Fruit fly (Drosophila melanogaster): Measurements from ENCODE around the gene CG11134.

CG11134 gene

DNA sequence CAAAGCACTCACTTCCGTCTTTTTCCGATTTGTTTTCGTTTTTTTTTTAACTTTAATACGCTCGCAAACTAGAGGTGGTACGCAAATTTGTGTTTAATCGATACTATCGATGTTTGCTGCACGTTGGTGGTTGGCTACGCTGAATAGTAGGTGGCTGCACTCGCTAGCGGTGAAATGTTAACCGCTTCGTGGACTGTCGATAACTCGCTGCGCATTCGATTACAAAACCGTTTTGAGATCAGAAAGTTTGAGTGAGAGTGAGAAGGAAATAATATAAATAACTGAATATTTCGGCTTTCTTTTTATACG, 1.6 kb upstream of the CG11134 start, which contains the start of gene g (continued):
- TF ChIP-seq C15 (GFP tag; IDR thresholded peaks at IDR 0.05) (no peak), CG9727 (GFP tag; optimal IDR thresholded peaks at IDR 0.05) (no peak), sisA (GFP tag; IDR thresholded peaks at IDR 0.05) (no peak), gfzf (GFP tag; optimal IDR thresholded peaks at IDR 0.05) (peak; percentile 48), chinmo (GFP tag; IDR thresholded peaks at IDR 0.05; ENCODE audit: partially characterized antibody) (peak; percentile 85; the same call in 3 of the 4 replicates), Ets65A (GFP tag) (peak; percentile 43), Sox102F (GFP tag; optimal IDR thresholded peaks at IDR 0.05) (no peak), CG14441 (GFP tag; IDR thresholded peaks at IDR 0.05) (no peak), cg (GFP tag; optimal IDR thresholded peaks at IDR 0.05) (no peak), CG3065 (GFP tag; optimal IDR thresholded peaks at IDR 0.05) (no peak), Hmr (GFP tag; optimal IDR thresholded peaks at IDR 0.05) (no peak), Dek (tag; optimal IDR thresholded peaks at IDR 0.05) (no peak), CG1602 (GFP tag; optimal IDR thresholded peaks at IDR 0.05) (no peak), kah (GFP tag; optimal IDR thresholded peaks at IDR 0.05) (no peak), CG9609 (GFP tag; optimal IDR thresholded peaks at IDR 0.05) (no peak), sens (GFP tag) (peak; percentile 50), Dfd (GFP tag; optimal IDR thresholded peaks at IDR 0.05) (no peak), vnd (GFP tag; IDR thresholded peaks at IDR 0.05; ENCODE audit: partially characterized antibody) (peak; percentile 77), insv (GFP tag; optimal IDR thresholded peaks at IDR 0.05) (no peak), da (GFP tag; optimal IDR thresholded peaks at IDR 0.05) (no peak), D19A (tag; optimal IDR thresholded peaks at IDR 0.05) (no peak), vvl (GFP tag; IDR thresholded peaks at IDR 0.05) (no peak), Ada2b (GFP tag; IDR thresholded peaks at IDR 0.05) (no peak), CG7963 (GFP tag; IDR thresholded peaks at IDR 0.05; ENCODE audit: partially characterized antibody) (peak; percentile 80), CG33213 (GFP tag; optimal IDR thresholded peaks at IDR 0.05) (peak; percentile 22), dan (GFP tag; IDR thresholded peaks at IDR 0.05) (no peak), CG15073 (GFP tag; optimal IDR thresholded peaks at IDR 0.05) (no peak), Rfx (GFP tag; IDR thresholded peaks at IDR 0.05) (peak; percentile 35; the same call in 1 of the 2 replicates), CG4707 (GFP tag; optimal IDR thresholded peaks at IDR 0.05) (no peak), disco-r (GFP tag; optimal IDR thresholded peaks at IDR 0.05) (no peak), CG2202 (tag; optimal IDR thresholded peaks at IDR 0.05) (no peak), slou (GFP tag; optimal IDR thresholded peaks at IDR 0.05) (no peak), Doc3 (GFP tag; IDR thresholded peaks at IDR 0.05; ENCODE audit: partially characterized antibody) (peak; percentile 76), Ravus (GFP tag; IDR thresholded peaks at IDR 0.05) (no peak), CG5953 (GFP tag; IDR thresholded peaks at IDR 0.05) (no peak), tin (GFP tag; optimal IDR thresholded peaks at IDR 0.05) (no peak), jing (GFP tag; optimal IDR thresholded peaks at IDR 0.05) (no peak), BtbVII (GFP tag; optimal IDR thresholded peaks at IDR 0.05) (no peak), NFAT (GFP tag; IDR thresholded peaks at IDR 0.05) (no peak), CG8944 (GFP tag; optimal IDR thresholded peaks at IDR 0.05) (no peak), emc (GFP tag; optimal IDR thresholded peaks at IDR 0.05) (no peak), bab2 (GFP tag; optimal IDR thresholded peaks at IDR 0.05) (no peak), CG9215 (GFP tag; IDR thresholded peaks at IDR 0.05) (no peak), CG2129 (GFP tag; IDR thresholded peaks at IDR 0.05; ENCODE audit: partially characterized antibody) (peak; percentile 74), CG16779 (GFP tag; IDR thresholded peaks at IDR 0.05) (no peak), HLHmδ (GFP tag; optimal IDR thresholded peaks at IDR 0.05) (no peak), luna (GFP tag; optimal IDR thresholded peaks at IDR 0.05) (no peak), hkb (optimal IDR thresholded peaks at IDR 0.05) (no peak), hkb (GFP tag; IDR thresholded peaks at IDR 0.05) (0 out of 2 replicates have a peak, but pooled peaks have one; percentile 1), CG10565 (GFP tag; optimal IDR thresholded peaks at IDR 0.05) (no peak), Neu2 (GFP tag; optimal IDR thresholded peaks at IDR 0.05; ENCODE audit: borderline replicate concordance) (no peak), Nf-YB (GFP tag; optimal IDR thresholded peaks at IDR 0.05) (no peak), gsb-n (tag; optimal IDR thresholded peaks at IDR 0.05) (no peak)

Measured in whole organism, embryonic.